Worm (Caenorhabditis elegans) whole organism, young adult: ENCODE data around the gene K01A12.4.

Source experiments
- B0035.1 ChIP-seq: sonication (generic microtip); optimal IDR thresholded peaks from 2 replicates; lab custom pipeline; 2016; ENCODE audit warnings: missing genetic modification characterization, mild to moderate bottlenecking, missing compliant biosample characterization, missing genotype, missing genetic modification reagents
- B0261.1 ChIP-seq: sonication (generic microtip); optimal IDR thresholded peaks from 2 replicates; lab custom pipeline; 2016; ENCODE audit warnings: mild to moderate bottlenecking, missing genetic modification characterization, moderate library complexity, missing compliant biosample characterization
- B0336.3 ChIP-seq: fragments of 200-800 bp; sonication (Bioruptor generic); IDR thresholded peaks from 2 replicates; pipeline ENCODE4 v1.3.6; 2022; ENCODE audit warnings: missing genetic modification characterization, missing compliant biosample characterization
- C17E4.6 ChIP-seq: fragments of 200-800 bp; sonication (Bioruptor generic); IDR thresholded peaks from 2 replicates; pipeline ENCODE4 v1.3.6; 2022; ENCODE audit warnings: missing genetic modification reagents, missing genetic modification characterization, missing compliant biosample characterization
- F23B12.7 ChIP-seq: sonication (generic microtip); optimal IDR thresholded peaks from 2 replicates; lab custom pipeline; 2017; ENCODE audit warnings: missing genetic modification characterization, mild to moderate bottlenecking, missing compliant biosample characterization, antibody characterized with exemption, moderate library complexity; ENCODE audit not compliant: insufficient read depth
- F39B2.1 ChIP-seq: fragments of 200-800 bp; sonication (Bioruptor generic); IDR thresholded peaks from 2 replicates; pipeline ENCODE4 v1.3.6; 2022; ENCODE audit warnings: missing genetic modification reagents, missing genetic modification characterization, missing compliant biosample characterization
- F57A8.1 ChIP-seq: fragments of 200-800 bp; sonication (Bioruptor generic); optimal IDR thresholded peaks from 2 replicates; lab custom pipeline; 2018; ENCODE audit warnings: mild to moderate bottlenecking, missing genetic modification characterization, moderate library complexity, missing compliant biosample characterization
- K11D2.4 ChIP-seq: fragments of 200-800 bp; sonication (Bioruptor generic); IDR thresholded peaks from 2 replicates; pipeline ENCODE4 v1.3.6; 2022; ENCODE audit warnings: missing genetic modification reagents, missing genetic modification characterization, missing compliant biosample characterization
- K12H6.12 ChIP-seq: fragments of 200-800 bp; sonication (Bioruptor generic); optimal IDR thresholded peaks from 2 replicates; lab custom pipeline; 2018; ENCODE audit warnings: mild to moderate bottlenecking, missing genetic modification characterization, missing compliant biosample characterization
- Y95B8A.8 ChIP-seq: fragments of 200-800 bp; sonication (Bioruptor generic); IDR thresholded peaks from 2 replicates; pipeline ENCODE4 v1.3.6; 2022; ENCODE audit warnings: missing genetic modification reagents, missing genetic modification characterization, missing compliant biosample characterization
- ama-1 ChIP-seq, 3 experiments: fragments of 150-350 bp in 1 of 3; sonication (generic microtip) in 2 of 3; optimal IDR thresholded peaks; 2 replicates each; lab custom pipeline; 2014 to 2018; ENCODE audit warnings: missing biosample characterization in 2 of 3, missing genetic modification characterization in 2 of 3, missing genetic modification reagents in 2 of 3
- athp-1 ChIP-seq: sonication (generic microtip); optimal IDR thresholded peaks from 2 replicates; lab custom pipeline; 2017; ENCODE audit warnings: mild to moderate bottlenecking, missing genetic modification characterization, missing compliant biosample characterization
- attf-3 ChIP-seq: fragments of 200-800 bp; sonication (Bioruptor generic); conservative IDR thresholded peaks from 2 replicates; pipeline ENCODE4 v1.3.6; 2022; ENCODE audit warnings: missing genetic modification reagents, missing genetic modification characterization, missing compliant biosample characterization
- attf-5 ChIP-seq: fragments of 200-800 bp; sonication (Bioruptor generic); optimal IDR thresholded peaks from 2 replicates; lab custom pipeline; 2018; ENCODE audit warnings: mild to moderate bottlenecking, missing genetic modification characterization, missing compliant biosample characterization
- bed-1 ChIP-seq: fragments of 200-800 bp; sonication (Bioruptor generic); IDR thresholded peaks from 2 replicates; pipeline ENCODE4 v1.3.6; 2022; ENCODE audit warnings: missing genetic modification reagents, missing genetic modification characterization, missing compliant biosample characterization
- cebp-2 ChIP-seq: fragments of 200-800 bp; sonication (Bioruptor generic); IDR thresholded peaks from 2 replicates; pipeline ENCODE4 v1.3.6; 2022; ENCODE audit warnings: missing genetic modification characterization, missing compliant biosample characterization
- ceh-79 ChIP-seq: sonication (generic microtip); optimal IDR thresholded peaks from 2 replicates; lab custom pipeline; 2017; ENCODE audit warnings: mild to moderate bottlenecking, missing genetic modification characterization, missing compliant biosample characterization
- efl-1 ChIP-seq: fragments of 150-350 bp; optimal IDR thresholded peaks from 2 replicates; lab custom pipeline; 2014; ENCODE audit warnings: missing biosample characterization, missing genetic modification reagents, missing genetic modification characterization
- egl-44 ChIP-seq: fragments of 200-800 bp; sonication (Bioruptor generic); IDR thresholded peaks from 2 replicates; pipeline ENCODE4 v1.3.6; 2022; ENCODE audit warnings: missing genetic modification reagents, missing genetic modification characterization, missing compliant biosample characterization
- egrh-3 ChIP-seq: fragments of 200-800 bp; sonication (Bioruptor generic); IDR thresholded peaks from 2 replicates; pipeline ENCODE4 v1.3.6; 2022; ENCODE audit warnings: missing genetic modification reagents, missing genetic modification characterization, missing compliant biosample characterization
- ekl-4 ChIP-seq: fragments of 200-800 bp; sonication (Bioruptor generic); IDR thresholded peaks from 2 replicates; pipeline ENCODE4 v1.3.6; 2022; ENCODE audit warnings: missing genetic modification reagents, missing genetic modification characterization, missing compliant biosample characterization
- him-1 ChIP-seq: sonication (generic microtip); optimal IDR thresholded peaks from 2 replicates; lab custom pipeline; 2016; ENCODE audit warnings: missing genotype, missing genetic modification reagents, missing genetic modification characterization, missing compliant biosample characterization
- hmg-1.2 ChIP-seq: fragments of 200-800 bp; sonication (Bioruptor generic); IDR thresholded peaks from 2 replicates; pipeline ENCODE4 v1.3.6; 2022; ENCODE audit warnings: missing genetic modification reagents, missing genetic modification characterization, missing compliant biosample characterization
- let-526 ChIP-seq: fragments of 200-800 bp; sonication (Bioruptor generic); IDR thresholded peaks from 2 replicates; pipeline ENCODE4 v1.3.6; 2022; ENCODE audit warnings: missing genetic modification reagents, missing genetic modification characterization, missing compliant biosample characterization
- lin-26 ChIP-seq: fragments of 200-800 bp; sonication (Bioruptor generic); IDR thresholded peaks from 2 replicates; pipeline ENCODE4 v1.3.6; 2022; ENCODE audit warnings: missing genetic modification reagents, missing genetic modification characterization, missing compliant biosample characterization
- lir-1 ChIP-seq: fragments of 200-800 bp; sonication (Bioruptor generic); conservative IDR thresholded peaks from 2 replicates; pipeline ENCODE4 v1.3.6; 2022; ENCODE audit warnings: missing genetic modification reagents, missing genetic modification characterization, missing compliant biosample characterization
- madf-3 ChIP-seq: fragments of 200-800 bp; sonication (Bioruptor generic); IDR thresholded peaks from 2 replicates; pipeline ENCODE4 v1.3.6; 2022; ENCODE audit warnings: missing genetic modification reagents, missing genetic modification characterization, missing compliant biosample characterization
- mcd-1 ChIP-seq: fragments of 200-800 bp; sonication (Bioruptor generic); IDR thresholded peaks from 2 replicates; pipeline ENCODE4 v1.3.6; 2022; ENCODE audit warnings: missing genetic modification reagents, missing genetic modification characterization, missing compliant biosample characterization
- mes-4 ChIP-seq: sonication (generic microtip); optimal IDR thresholded peaks from 2 replicates; lab custom pipeline; 2016; ENCODE audit warnings: missing genotype, missing genetic modification characterization, missing compliant biosample characterization
- nhr-120 ChIP-seq: fragments of 200-800 bp; sonication (Bioruptor generic); IDR thresholded peaks from 2 replicates; pipeline ENCODE4 v1.3.6; 2022; ENCODE audit warnings: missing genetic modification characterization, missing compliant biosample characterization
- rec-8 ChIP-seq, 2 experiments: sonication (generic microtip); optimal IDR thresholded peaks; 2 replicates each; lab custom pipeline; 2016; ENCODE audit warnings: mild to moderate bottlenecking in 2 of 2, missing genetic modification characterization in 2 of 2, missing genetic modification reagents in 2 of 2, missing genotype in 2 of 2, missing biosample characterization in 1 of 2, missing compliant biosample characterization in 1 of 2, moderate library complexity in 1 of 2
- repo-1 ChIP-seq: sonication (generic microtip); optimal IDR thresholded peaks from 2 replicates; lab custom pipeline; 2017; ENCODE audit warnings: mild to moderate bottlenecking, missing genetic modification characterization, missing compliant biosample characterization
- rpc-1 ChIP-seq, 2 experiments: fragments of 150-350 bp in 1 of 2; sonication (generic microtip) in 1 of 2; optimal IDR thresholded peaks; 2 replicates each; lab custom pipeline; 2014 to 2018; ENCODE audit warnings: missing biosample characterization in 1 of 2, missing genetic modification characterization in 1 of 2, missing genetic modification reagents in 1 of 2, missing genotype in 1 of 2
- snpc-1.1 ChIP-seq: sonication (generic microtip); optimal IDR thresholded peaks from 2 replicates; lab custom pipeline; 2017; ENCODE audit warnings: missing genetic modification characterization, mild to moderate bottlenecking, missing compliant biosample characterization, antibody characterized with exemption, moderate library complexity, missing genotype, missing genetic modification reagents; ENCODE audit not compliant: insufficient read depth
- snpc-3.4 ChIP-seq: sonication (generic microtip); optimal IDR thresholded peaks from 2 replicates; lab custom pipeline; 2017; ENCODE audit warnings: missing genetic modification characterization, mild to moderate bottlenecking, missing compliant biosample characterization, antibody characterized with exemption, moderate library complexity, missing genotype, missing genetic modification reagents
- somi-1 ChIP-seq: fragments of 200-800 bp; sonication (Bioruptor generic); optimal IDR thresholded peaks from 2 replicates; lab custom pipeline; 2018; ENCODE audit warnings: mild to moderate bottlenecking, missing genetic modification characterization, missing compliant biosample characterization
- sptf-2 ChIP-seq: fragments of 200-800 bp; sonication (Bioruptor generic); optimal IDR thresholded peaks from 2 replicates; lab custom pipeline; 2018; ENCODE audit warnings: mild to moderate bottlenecking, missing genetic modification characterization, missing compliant biosample characterization
- tbp1 ChIP-seq: fragments of 200-800 bp; sonication (Bioruptor generic); optimal IDR thresholded peaks from 2 replicates; lab custom pipeline; 2018; ENCODE audit warnings: mild to moderate bottlenecking, missing genetic modification characterization, missing compliant biosample characterization
- tbx-9 ChIP-seq: sonication (generic microtip); optimal IDR thresholded peaks from 2 replicates; lab custom pipeline; 2016; ENCODE audit warnings: borderline replicate concordance, missing genetic modification characterization, inconsistent platforms, missing compliant biosample characterization
- unc-62 ChIP-seq: fragments of 150-350 bp; optimal IDR thresholded peaks from 2 replicates; lab custom pipeline; 2014; ENCODE audit warnings: missing biosample characterization, missing genetic modification reagents, missing genetic modification characterization
- xnd-1 ChIP-seq: sonication (generic microtip); optimal IDR thresholded peaks from 2 replicates; lab custom pipeline; 2016; ENCODE audit warnings: missing genotype, missing genetic modification reagents, missing genetic modification characterization, missing compliant biosample characterization
- zim-3 ChIP-seq: sonication (generic microtip); optimal IDR thresholded peaks from 2 replicates; lab custom pipeline; 2017; ENCODE audit warnings: mild to moderate bottlenecking, missing genetic modification characterization, moderate library complexity, missing compliant biosample characterization
- ztf-22 ChIP-seq: fragments of 200-800 bp; sonication (Bioruptor generic); optimal IDR thresholded peaks from 2 replicates; lab custom pipeline; 2018; ENCODE audit warnings: mild to moderate bottlenecking, missing genetic modification characterization, moderate library complexity, missing compliant biosample characterization
- ztf-25 ChIP-seq: fragments of 200-800 bp; sonication (Bioruptor generic); IDR thresholded peaks from 2 replicates; pipeline ENCODE4 v1.3.6; 2022; ENCODE audit warnings: missing genetic modification reagents, missing genetic modification characterization, missing compliant biosample characterization
- ztf-3 ChIP-seq: fragments of 200-800 bp; sonication (Bioruptor generic); optimal IDR thresholded peaks from 2 replicates; lab custom pipeline; 2018; ENCODE audit warnings: mild to moderate bottlenecking, missing genetic modification characterization, missing compliant biosample characterization

Gene K01A12.4

DNA sequence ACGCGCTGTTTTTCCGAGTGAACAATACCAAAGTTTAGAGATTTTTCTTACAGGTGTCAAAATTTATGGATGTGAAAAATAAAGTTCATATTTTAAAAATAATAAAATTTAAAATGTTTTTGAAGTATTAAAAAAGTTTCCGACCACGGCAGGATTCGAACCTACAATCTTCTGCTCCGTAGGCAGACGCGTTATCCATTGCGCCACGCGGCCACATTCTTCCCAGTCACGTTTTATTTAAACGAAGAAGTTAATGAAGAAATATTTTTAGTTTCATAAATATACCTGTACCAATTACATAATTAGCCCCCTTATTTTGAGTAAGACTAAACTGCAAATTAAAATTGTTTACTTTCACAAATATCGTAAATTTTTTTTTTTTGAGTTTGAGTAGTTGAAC lies 29.9 kb downstream of the K01A12.4 start (continued):
- TF ChIP-seq somi-1 (GFP tag; lab: Kevin White, UChicago) (no peak), ztf-25 (peak; percentile 89), ztf-22 (GFP tag; lab: Kevin White, UChicago) (no peak), athp-1 (tag; lab: Kevin White, UChicago) (peak; percentile 42), unc-62 (no peak), cebp-2 (GFP tag; lab: Robert Waterston, UW) (no peak), B0035.1 (peak; percentile 65), xnd-1 (no peak), attf-3 (GFP tag; lab: Robert Waterston, UW) (no peak), rec-8 (tag; optimal IDR thresholded peaks at IDR 0.05; lab: Kevin White, UChicago) (peak; percentile 50 to 71), lir-1 (no peak), efl-1 (no peak), B0336.3 (GFP tag; lab: Robert Waterston, UW) (no peak), hmg-1.2 (GFP tag; lab: Robert Waterston, UW) (peak; percentile 69), rpc-1 (optimal IDR thresholded peaks at IDR 0.05; lab: Kevin White, UChicago) (peak; percentile 92), rpc-1 (tag; optimal IDR thresholded peaks at IDR 0.05; lab: Kevin White, UChicago) (peak; percentile 98), lin-26 (peak; percentile 88), egl-44 (GFP tag; lab: Robert Waterston, UW) (peak; percentile 19; the same call in 1 of the 2 replicates), tbp1 (GFP tag; lab: Kevin White, UChicago) (peak; percentile 90), repo-1 (peak; percentile 31), madf-3 (GFP tag; lab: Robert Waterston, UW) (no peak), let-526 (GFP tag; lab: Robert Waterston, UW) (no peak)

- TF ChIP-seq nhr-120 (GFP tag; lab: Robert Waterston, UW) (no peak), Y95B8A.8 (GFP tag; lab: Robert Waterston, UW) (no peak), him-1 (no peak), K11D2.4 (GFP tag; lab: Robert Waterston, UW) (no peak), repo-1 (no peak), B0261.1 (tag; lab: Kevin White, UChicago) (no peak), ekl-4 (GFP tag; lab: Robert Waterston, UW) (no peak), egrh-3 (GFP tag; lab: Robert Waterston, UW) (no peak), ztf-3 (no peak), mcd-1 (GFP tag; lab: Robert Waterston, UW) (no peak)
- TF ChIP-seq, all 124 proteins: peak for 0
Measured at ce11 chrX:8643817-8644216, 33.1 kb downstream of the K01A12.4 start, which contains the start of gene stg-2. Gene stg-2 (minus strand): TSS chrX:8643917.

ce11 chrX:8646287-8646686 lies 35.6 kb downstream of the K01A12.4 start:
- peak; percentile 53 for TF ChIP-seq K12H6.12 (tag; lab: Kevin White, UChicago)
- TF ChIP-seq bed-1 (GFP tag; lab: Robert Waterston, UW), result no peak
- TF ChIP-seq lin-26, result peak; percentile 92
- no peak; the same call in 1 of the 2 replicates for TF ChIP-seq B0336.3 (GFP tag; lab: Robert Waterston, UW)
- TF ChIP-seq snpc-1.1 (tag; lab: Kevin White, UChicago), result peak; percentile 55
- TF ChIP-seq hmg-1.2 (GFP tag; lab: Robert Waterston, UW), result peak; percentile 83
- no peak for TF ChIP-seq C17E4.6
- peak; percentile 44 for TF ChIP-seq F23B12.7
- TF ChIP-seq ztf-22 (GFP tag; lab: Kevin White, UChicago), result no peak
- TF ChIP-seq tbx-9, result no peak
- no peak for TF ChIP-seq sptf-2 (GFP tag; lab: Kevin White, UChicago)
- TF ChIP-seq mes-4 (tag; lab: Kevin White, UChicago), result peak; percentile 86
- TF ChIP-seq F57A8.1 (GFP tag; lab: Kevin White, UChicago), result no peak
- peak; percentile 66 for TF ChIP-seq attf-5 (GFP tag; lab: Kevin White, UChicago)
- no peak for TF ChIP-seq F39B2.1
- no peak for TF ChIP-seq ama-1 (optimal IDR thresholded peaks at IDR 0.05; lab: Kevin White, UChicago)
- TF ChIP-seq ama-1 (GFP tag; optimal IDR thresholded peaks at IDR 0.05; lab: Kevin White, UChicago), result peak; percentile 86 to 92
- peak; percentile 44 for TF ChIP-seq snpc-3.4 (tag; lab: Kevin White, UChicago)
- TF ChIP-seq tbp1 (GFP tag; lab: Kevin White, UChicago), result peak; percentile 100
- TF ChIP-seq ceh-79, result peak; percentile 56
- peak; percentile 80 for TF ChIP-seq zim-3 (tag; lab: Kevin White, UChicago)
- TF ChIP-seq ekl-4 (GFP tag; lab: Robert Waterston, UW), result peak; percentile 62; the same call in 1 of the 2 replicates
- peak; percentile 85 to 91 for TF ChIP-seq rec-8 (tag; optimal IDR thresholded peaks at IDR 0.05; lab: Kevin White, UChicago)
